Fruit fly (Drosophila melanogaster) whole organism, embryonic: ENCODE results near the gene CG12123.

ENCODE experiments used
- Aef1 ChIP-seq: fragments of 200-800 bp; sonication (Bioruptor generic); IDR thresholded peaks from 3 replicates; pipeline ENCODE4 v1.3.6; 2022; ENCODE audit warnings: missing biosample characterization, missing genetic modification characterization
- Atf6 ChIP-seq: fragments of 200-800 bp; sonication (Bioruptor generic); IDR thresholded peaks from 2 replicates; pipeline ENCODE4 v1.3.6; 2022; ENCODE audit warnings: missing biosample characterization, missing genetic modification characterization
- Blimp-1 ChIP-seq: fragments of 200-800 bp; sonication (Bioruptor generic); optimal IDR thresholded peaks from 3 replicates; lab custom pipeline; 2018; ENCODE audit warnings: missing biosample characterization, missing genetic modification characterization, mild to moderate bottlenecking, moderate library complexity, missing genetic modification reagents
- CG10321 ChIP-seq: fragments of 200-800 bp; sonication (Bioruptor generic); IDR thresholded peaks from 2 replicates; pipeline ENCODE4 v1.3.6; 2022; ENCODE audit warnings: missing biosample characterization, missing genetic modification characterization
- CG10959 ChIP-seq: fragments of 200-800 bp; sonication (Bioruptor generic); IDR thresholded peaks from 2 replicates; pipeline ENCODE4 v1.3.6; 2022; ENCODE audit warnings: missing biosample characterization, missing genetic modification characterization
- CG11398 ChIP-seq: fragments of 200-800 bp; sonication (Bioruptor generic); optimal IDR thresholded peaks from 2 replicates; lab custom pipeline; 2016; ENCODE audit warnings: missing biosample characterization, missing genetic modification characterization
- CG1233 ChIP-seq: fragments of 200-800 bp; sonication (Bioruptor generic); optimal IDR thresholded peaks from 4 replicates; lab custom pipeline; 2018; ENCODE audit warnings: missing biosample characterization, mild to moderate bottlenecking, missing genetic modification characterization
- CG12659 ChIP-seq: fragments of 200-800 bp; sonication (Bioruptor generic); optimal IDR thresholded peaks from 3 replicates; lab custom pipeline; 2017; ENCODE audit warnings: mild to moderate bottlenecking, missing biosample characterization, missing genetic modification reagents, missing genetic modification characterization
- CG16863 ChIP-seq: fragments of 200-800 bp; sonication (Bioruptor generic); optimal IDR thresholded peaks from 3 replicates; lab custom pipeline; 2016; ENCODE audit warnings: missing biosample characterization, missing genetic modification characterization
- CG17361 ChIP-seq: fragments of 200-800 bp; sonication (Bioruptor generic); IDR thresholded peaks from 3 replicates; pipeline ENCODE4 v1.3.6; 2022; ENCODE audit warnings: missing biosample characterization, missing genetic modification characterization
- CG17612 ChIP-seq: fragments of 200-800 bp; sonication (Bioruptor generic); IDR thresholded peaks from 2 replicates; pipeline ENCODE4 v1.3.6; 2022; ENCODE audit warnings: missing biosample characterization, missing genetic modification characterization
- CG18011 ChIP-seq: fragments of 200-800 bp; sonication (Bioruptor generic); optimal IDR thresholded peaks from 2 replicates; lab custom pipeline; 2017; ENCODE audit warnings: missing biosample characterization, missing genetic modification characterization, mild to moderate bottlenecking, moderate library complexity, missing genotype
- CG18619 ChIP-seq: fragments of 200-800 bp; sonication (Bioruptor generic); optimal IDR thresholded peaks from 3 replicates; lab custom pipeline; 2017; ENCODE audit warnings: missing biosample characterization, mild to moderate bottlenecking, missing genetic modification characterization
- CG2712 ChIP-seq: fragments of 200-800 bp; optimal IDR thresholded peaks from 3 replicates; lab custom pipeline; 2019; ENCODE audit warnings: missing biosample characterization, mild to moderate bottlenecking, missing genetic modification characterization, moderate library complexity
- CG34376 ChIP-seq: fragments of 200-800 bp; sonication (Bioruptor generic); optimal IDR thresholded peaks from 2 replicates; lab custom pipeline; 2018; ENCODE audit warnings: missing biosample characterization, mild to moderate bottlenecking, missing genetic modification characterization
- CG4360 ChIP-seq: fragments of 200-800 bp; sonication (Bioruptor generic); IDR thresholded peaks from 2 replicates; pipeline ENCODE4 v1.3.6; 2022; ENCODE audit warnings: missing biosample characterization, missing genetic modification characterization
- CG4617 ChIP-seq: fragments of 200-800 bp; sonication (Bioruptor generic); optimal IDR thresholded peaks from 3 replicates; lab custom pipeline; 2016; ENCODE audit warnings: missing biosample characterization, missing genetic modification characterization, borderline replicate concordance
- CG7357 ChIP-seq: fragments of 200-800 bp; sonication (Bioruptor generic); IDR thresholded peaks from 3 replicates; pipeline ENCODE4 v1.3.6; 2022; ENCODE audit warnings: missing biosample characterization, missing genetic modification characterization
- CG9727 ChIP-seq: fragments of 200-800 bp; sonication (Bioruptor generic); optimal IDR thresholded peaks from 3 replicates; lab custom pipeline; 2017; ENCODE audit warnings: missing biosample characterization, mild to moderate bottlenecking, missing genetic modification characterization
- Dip2 ChIP-seq: fragments of 200-800 bp; sonication (Bioruptor generic); IDR thresholded peaks from 2 replicates; pipeline ENCODE4 v1.3.6; 2022; ENCODE audit warnings: missing biosample characterization, missing genetic modification characterization
- Doc2 ChIP-seq: fragments of 200-800 bp; sonication (Bioruptor generic); IDR thresholded peaks from 2 replicates; pipeline ENCODE4 v1.3.6; 2022; ENCODE audit warnings: missing biosample characterization, missing genetic modification characterization
- Fer2 ChIP-seq: fragments of 200-800 bp; sonication (Bioruptor generic); optimal IDR thresholded peaks from 2 replicates; lab custom pipeline; 2018; ENCODE audit warnings: missing biosample characterization, mild to moderate bottlenecking, missing genetic modification characterization, moderate library complexity
- HmgD ChIP-seq: fragments of 200-800 bp; sonication (Bioruptor generic); optimal IDR thresholded peaks from 3 replicates; lab custom pipeline; 2016; ENCODE audit warnings: missing biosample characterization, missing genetic modification characterization
- Neu2 ChIP-seq: fragments of 200-800 bp; sonication (Bioruptor generic); optimal IDR thresholded peaks from 3 replicates; lab custom pipeline; 2016; ENCODE audit warnings: missing biosample characterization, missing genetic modification characterization, borderline replicate concordance
- Scr ChIP-seq: fragments of 200-800 bp; sonication (Bioruptor generic); IDR thresholded peaks from 2 replicates; pipeline ENCODE4 v1.3.6; 2022; ENCODE audit warnings: missing biosample characterization, missing genetic modification characterization; ENCODE audit not compliant: partially characterized antibody
- Sry-δ ChIP-seq: fragments of 200-800 bp; sonication (Bioruptor generic); optimal IDR thresholded peaks from 2 replicates; lab custom pipeline; 2016; ENCODE audit warnings: missing biosample characterization, missing genetic modification characterization
- bab2 ChIP-seq: fragments of 200-800 bp; sonication (Bioruptor generic); optimal IDR thresholded peaks from 2 replicates; lab custom pipeline; 2016; ENCODE audit warnings: missing biosample characterization, missing genetic modification characterization
- dimm ChIP-seq: fragments of 200-800 bp; sonication (Bioruptor generic); IDR thresholded peaks from 2 replicates; pipeline ENCODE4 v1.3.6; 2022; ENCODE audit warnings: missing biosample characterization, missing genetic modification characterization
- dmrt99B ChIP-seq: fragments of 200-800 bp; sonication (Bioruptor generic); optimal IDR thresholded peaks from 2 replicates; lab custom pipeline; 2018; ENCODE audit warnings: missing biosample characterization, mild to moderate bottlenecking, missing genetic modification characterization, moderate library complexity
- emc ChIP-seq: fragments of 200-800 bp; sonication (Bioruptor generic); optimal IDR thresholded peaks from 2 replicates; lab custom pipeline; 2016; ENCODE audit warnings: missing biosample characterization, missing genetic modification characterization
- gem ChIP-seq: fragments of 200-800 bp; sonication (Bioruptor generic); optimal IDR thresholded peaks from 2 replicates; lab custom pipeline; 2019; ENCODE audit warnings: missing biosample characterization, mild to moderate bottlenecking, missing genetic modification characterization, moderate library complexity
- grau ChIP-seq: fragments of 200-800 bp; optimal IDR thresholded peaks from 3 replicates; lab custom pipeline; 2019; ENCODE audit warnings: missing biosample characterization, mild to moderate bottlenecking, missing genetic modification characterization, moderate library complexity
- gsb ChIP-seq: fragments of 200-800 bp; sonication (Bioruptor generic); IDR thresholded peaks from 2 replicates; pipeline ENCODE4 v1.3.6; 2022; ENCODE audit warnings: missing biosample characterization, missing genetic modification characterization
- hbn ChIP-seq: fragments of 200-800 bp; sonication (Bioruptor generic); IDR thresholded peaks from 2 replicates; pipeline ENCODE4 v1.3.6; 2022; ENCODE audit warnings: missing biosample characterization, missing genetic modification characterization; ENCODE audit not compliant: partially characterized antibody
- jing ChIP-seq: fragments of 200-800 bp; sonication (Bioruptor generic); optimal IDR thresholded peaks from 2 replicates; lab custom pipeline; 2018; ENCODE audit warnings: missing biosample characterization, mild to moderate bottlenecking, missing genetic modification characterization
- mld ChIP-seq: fragments of 200-800 bp; sonication (Bioruptor generic); IDR thresholded peaks from 3 replicates; pipeline ENCODE4 v1.3.6; 2022; ENCODE audit warnings: missing biosample characterization, missing genetic modification characterization; ENCODE audit not compliant: partially characterized antibody
- nom ChIP-seq: fragments of 200-800 bp; sonication (Bioruptor generic); optimal IDR thresholded peaks from 2 replicates; lab custom pipeline; 2017; ENCODE audit warnings: missing biosample characterization, missing genetic modification characterization, mild to moderate bottlenecking, moderate library complexity, missing genetic modification reagents
- onecut ChIP-seq: fragments of 200-800 bp; sonication (Bioruptor generic); IDR thresholded peaks from 2 replicates; pipeline ENCODE4 v1.3.6; 2022; ENCODE audit warnings: missing biosample characterization, missing genetic modification characterization
- org-1 ChIP-seq: fragments of 200-800 bp; sonication (Bioruptor generic); optimal IDR thresholded peaks from 2 replicates; lab custom pipeline; 2017; ENCODE audit warnings: missing biosample characterization, missing genetic modification characterization
- pan ChIP-seq, 4 experiments: fragments of >200 bp in 3 of 4; fragments of 200-800 bp in 1 of 4; sonication (Bioruptor generic) in 1 of 4; optimal IDR thresholded peaks in 3 of 4; IDR thresholded peaks in 1 of 4; 2 replicates each; pipeline versions ENCODE4 v1.3.6 to Lab custom; 2017 to 2022; ENCODE audit warnings: missing biosample characterization in 2 of 4, missing genetic modification characterization in 2 of 4, mixed read lengths in 1 of 4
- pnt ChIP-seq: fragments of 200-800 bp; sonication (Bioruptor generic); optimal IDR thresholded peaks from 3 replicates; lab custom pipeline; 2016; ENCODE audit warnings: missing biosample characterization, missing genetic modification characterization
- schlank ChIP-seq: fragments of 200-800 bp; sonication (Bioruptor generic); optimal IDR thresholded peaks from 2 replicates; lab custom pipeline; 2018; ENCODE audit warnings: missing biosample characterization, mild to moderate bottlenecking, missing genetic modification characterization
- sug ChIP-seq: fragments of 200-800 bp; optimal IDR thresholded peaks from 2 replicates; lab custom pipeline; 2019; ENCODE audit warnings: missing biosample characterization, mild to moderate bottlenecking, missing genetic modification characterization, moderate library complexity
- tio ChIP-seq: fragments of 200-800 bp; sonication (Bioruptor generic); optimal IDR thresholded peaks from 2 replicates; lab custom pipeline; 2017; ENCODE audit warnings: missing biosample characterization, missing genetic modification characterization, inconsistent platforms
- tll ChIP-seq, 2 experiments: fragments of 200-800 bp in 1 of 2; fragments of >200 bp in 1 of 2; sonication (Bioruptor generic) in 1 of 2; optimal IDR thresholded peaks; 2 replicates each; lab custom pipeline; 2017 to 2019; ENCODE audit warnings: missing biosample characterization in 2 of 2, missing genetic modification characterization in 2 of 2, mild to moderate bottlenecking in 1 of 2, moderate library complexity in 1 of 2
- unc-4 ChIP-seq: fragments of 200-800 bp; sonication (Bioruptor generic); IDR thresholded peaks from 2 replicates; pipeline ENCODE4 v1.3.6; 2022; ENCODE audit warnings: missing biosample characterization, missing genetic modification characterization; ENCODE audit not compliant: partially characterized antibody
- zen ChIP-seq: fragments of 200-800 bp; sonication (Bioruptor generic); optimal IDR thresholded peaks from 3 replicates; lab custom pipeline; 2018; ENCODE audit warnings: missing biosample characterization, mild to moderate bottlenecking, missing genetic modification characterization, moderate library complexity
- zfh1 ChIP-seq: fragments of 200-800 bp; sonication (Bioruptor generic); IDR thresholded peaks from 3 replicates; pipeline ENCODE4 v1.3.6; 2022; ENCODE audit warnings: missing biosample characterization, missing genetic modification characterization

CG12123 gene

dm6 chrX:8464378-8465036 is 22.4 kb upstream of the CG12123 start, which contains the start of gene Sptr (continued):
- TF ChIP-seq CG18011 (GFP tag; lab: Kevin White, UChicago) (peak; percentile 92), Doc2 (GFP tag; lab: Robert Waterston, UW) (peak; percentile 50; the same call in 1 of the 2 replicates), CG10959 (peak; percentile 31; the same call in 1 of the 2 replicates), Aef1 (GFP tag; lab: Robert Waterston, UW) (peak; percentile 85), gsb (GFP tag; lab: Robert Waterston, UW) (peak; percentile 86), Atf6 (peak; percentile 95), unc-4 (GFP tag; lab: Robert Waterston, UW) (no peak), grau (tag; lab: Kevin White, UChicago) (peak; percentile 91), sug (tag; lab: Kevin White, UChicago) (peak; percentile 87), Dip2 (GFP tag; lab: Robert Waterston, UW) (no peak), Sry-δ (peak; percentile 26), Fer2 (tag; lab: Kevin White, UChicago) (peak; percentile 80), mld (no peak), Neu2 (GFP tag; lab: Kevin White, UChicago) (no peak), tll (GFP tag; optimal IDR thresholded peaks at IDR 0.05; lab: Kevin White, UChicago) (no peak), CG10321 (GFP tag; lab: Robert Waterston, UW) (peak; percentile 64; the same call in 1 of the 2 replicates), dimm (peak; percentile 65), CG2712 (tag; lab: Kevin White, UChicago) (peak; percentile 80), dmrt99B (tag; lab: Kevin White, UChicago) (peak; percentile 92), CG34376 (peak; percentile 93), CG1233 (GFP tag; lab: Kevin White, UChicago) (peak; percentile 80), hbn (GFP tag; lab: Robert Waterston, UW) (no peak), CG18619 (GFP tag; lab: Kevin White, UChicago) (peak; percentile 81), CG17612 (GFP tag; lab: Robert Waterston, UW) (peak; percentile 81), tio (GFP tag; lab: Kevin White, UChicago) (peak; percentile 62), CG4360 (GFP tag; lab: Robert Waterston, UW) (peak; percentile 34; the same call in 1 of the 2 replicates), bab2 (GFP tag; lab: Kevin White, UChicago) (peak; percentile 76), HmgD (GFP tag; lab: Kevin White, UChicago) (no peak), Blimp-1 (GFP tag; lab: Kevin White, UChicago) (peak; percentile 73), CG16863 (GFP tag; lab: Kevin White, UChicago) (peak; percentile 57), pnt (GFP tag; lab: Kevin White, UChicago) (peak; percentile 59), CG9727 (GFP tag; lab: Kevin White, UChicago) (peak; percentile 86), CG7357 (GFP tag; lab: Robert Waterston, UW) (peak; percentile 73), CG17361 (peak; percentile 77), onecut (GFP tag; lab: Robert Waterston, UW) (peak; percentile 63), org-1 (GFP tag; lab: Kevin White, UChicago) (peak; percentile 82), schlank (tag; lab: Kevin White, UChicago) (peak; percentile 76), pan (optimal IDR thresholded peaks at IDR 0.05; lab: Kevin White, UChicago) (no peak), pan (GFP tag; optimal IDR thresholded peaks at IDR 0.05 in 1 of 2, IDR thresholded peaks at IDR 0.05 in 1 of 2) (peak in 1 of 2 experiments; percentile 94), CG11398 (peak; percentile 46), zen (tag; lab: Kevin White, UChicago) (peak; percentile 31), zfh1 (peak; percentile 85), Scr (GFP tag; lab: Robert Waterston, UW) (no peak), emc (peak; percentile 61), gem (tag; lab: Kevin White, UChicago) (peak; percentile 93), nom (GFP tag; lab: Kevin White, UChicago) (peak; percentile 88), CG12659 (GFP tag; lab: Kevin White, UChicago) (peak; percentile 92), CG4617 (GFP tag; lab: Kevin White, UChicago) (peak; percentile 25), jing (GFP tag; lab: Kevin White, UChicago) (peak; percentile 66)
